Fruit fly (Drosophila melanogaster): ENCODE measurements around the gene ear.

DNA sequence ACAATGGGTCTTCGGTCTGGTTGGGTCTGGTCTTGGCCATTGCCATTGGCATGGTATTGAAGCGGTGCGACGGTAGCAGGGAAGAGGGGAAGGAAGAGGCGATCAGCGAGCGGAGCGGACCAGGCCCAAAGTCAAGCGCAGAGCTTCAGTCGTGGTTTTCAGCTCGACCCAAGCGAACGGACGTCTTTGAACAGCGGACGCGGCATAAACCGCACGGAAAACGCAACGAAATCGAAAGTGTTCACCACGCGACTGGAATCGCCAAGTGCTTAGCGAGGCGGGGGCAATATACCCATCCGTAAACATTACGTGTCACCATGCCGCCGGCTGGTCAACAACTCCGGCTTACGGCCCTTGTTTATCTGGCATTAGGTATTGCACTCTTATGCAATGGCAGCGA lies 4.2 kb upstream of the ear start, which contains the start of gene CG14866:
- TF ChIP-seq Ravus (GFP tag; IDR thresholded peaks at IDR 0.05) (no peak), Oli (tag; optimal IDR thresholded peaks at IDR 0.05) (no peak), CG8388 (GFP tag; optimal IDR thresholded peaks at IDR 0.05) (no peak), CG12659 (GFP tag; optimal IDR thresholded peaks at IDR 0.05) (no peak), jumu (GFP tag; optimal IDR thresholded peaks at IDR 0.05) (no peak), pho (GFP tag; optimal IDR thresholded peaks at IDR 0.05) (no peak), Tbp (GFP tag; optimal IDR thresholded peaks at IDR 0.05) (no peak), CG10267 (tag; optimal IDR thresholded peaks at IDR 0.05) (no peak), Spps (tag; optimal IDR thresholded peaks at IDR 0.05) (no peak), ranshi (GFP tag; IDR thresholded peaks at IDR 0.05) (no peak), tgo (GFP tag; IDR thresholded peaks at IDR 0.05) (no peak), CG17568 (GFP tag; optimal IDR thresholded peaks at IDR 0.05) (no peak), HLH4C (GFP tag; IDR thresholded peaks at IDR 0.05; ENCODE audit: partially characterized antibody) (0 out of 3 replicates have a peak, but pooled peaks have one; percentile 29), CG1024 (GFP tag; IDR thresholded peaks at IDR 0.05) (no peak)
